Worm (Caenorhabditis elegans) whole organism, L1 larva: ENCODE measurements around the gene tag-151.

Experiments used
- lin-39 ChIP-seq: fragments of 150-350 bp; optimal IDR thresholded peaks from 2 replicates; lab custom pipeline; 2014; ENCODE audit warnings: missing biosample characterization, missing genetic modification reagents, missing genetic modification characterization
- lsy-2 ChIP-seq, 2 experiments: fragments of 150-350 bp; optimal IDR thresholded peaks; 2 replicates each; lab custom pipeline; 2014; ENCODE audit warnings: missing biosample characterization in 2 of 2, missing genetic modification characterization in 2 of 2
- nhr-11 ChIP-seq: fragments of 150-350 bp; optimal IDR thresholded peaks from 2 replicates; lab custom pipeline; 2014; ENCODE audit warnings: missing biosample characterization, missing genetic modification characterization
- nhr-76 ChIP-seq: sonication (generic microtip); optimal IDR thresholded peaks from 2 replicates; lab custom pipeline; 2017; ENCODE audit warnings: missing biosample characterization, missing genetic modification characterization
- rnt-1 ChIP-seq: sonication (generic microtip); optimal IDR thresholded peaks from 2 replicates; lab custom pipeline; 2016; ENCODE audit warnings: mild to moderate bottlenecking, missing genetic modification characterization, moderate library complexity, missing compliant biosample characterization

ce11 chrII:4747697-4748096 lies 37.6 kb downstream of the tag-151 start:
- TF ChIP-seq nhr-11 (tag; lab: Kevin White, UChicago) (no peak), lin-39 (tag; lab: Kevin White, UChicago) (no peak), lsy-2 (tag; optimal IDR thresholded peaks at IDR 0.05; lab: Kevin White, UChicago) (no peak), nhr-76 (no peak), rnt-1 (no peak)
